Worm (Caenorhabditis elegans): ENCODE data around the gene T19H12.2.

DNA sequence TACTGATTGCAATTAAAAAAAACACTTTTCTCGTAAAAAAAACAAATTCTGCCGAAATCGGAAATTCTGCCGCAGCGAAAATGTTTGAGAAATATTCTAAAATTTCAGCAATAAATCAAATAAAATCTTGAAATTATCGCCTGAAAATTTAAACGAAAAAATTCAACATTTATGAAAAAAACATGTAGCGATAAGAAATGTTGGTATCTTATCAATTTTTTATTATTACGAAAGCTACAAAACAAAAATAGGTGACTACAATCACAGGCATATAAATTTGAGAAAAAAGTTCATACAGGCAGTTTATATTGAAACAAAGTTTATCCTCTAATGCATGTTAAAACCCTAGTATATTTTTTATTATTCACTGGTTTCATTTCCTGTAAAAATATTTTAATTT lies 15.7 kb downstream of the T19H12.2 start, which contains the start of gene ugt-14:
- TF ChIP-seq elt-1 (tag; optimal IDR thresholded peaks at IDR 0.05; ENCODE audit: borderline replicate concordance, insufficient read depth) (no peak), ham-2 (GFP tag; optimal IDR thresholded peaks at IDR 0.05) (no peak)
